Worm (Caenorhabditis elegans) whole organism, mixed stage, embryonic: ENCODE results near the gene F40G12.7.

Experiments used
- lin-32 ChIP-seq: fragments of 200-800 bp; sonication (Bioruptor generic); optimal IDR thresholded peaks from 2 replicates; lab custom pipeline; 2018; ENCODE audit warnings: mild to moderate bottlenecking, missing genetic modification characterization, missing compliant biosample characterization
- unc-62 ChIP-seq: fragments of 150-350 bp; optimal IDR thresholded peaks from 2 replicates; lab custom pipeline; 2014; ENCODE audit warnings: missing biosample characterization, missing genetic modification reagents, missing genetic modification characterization

DNA sequence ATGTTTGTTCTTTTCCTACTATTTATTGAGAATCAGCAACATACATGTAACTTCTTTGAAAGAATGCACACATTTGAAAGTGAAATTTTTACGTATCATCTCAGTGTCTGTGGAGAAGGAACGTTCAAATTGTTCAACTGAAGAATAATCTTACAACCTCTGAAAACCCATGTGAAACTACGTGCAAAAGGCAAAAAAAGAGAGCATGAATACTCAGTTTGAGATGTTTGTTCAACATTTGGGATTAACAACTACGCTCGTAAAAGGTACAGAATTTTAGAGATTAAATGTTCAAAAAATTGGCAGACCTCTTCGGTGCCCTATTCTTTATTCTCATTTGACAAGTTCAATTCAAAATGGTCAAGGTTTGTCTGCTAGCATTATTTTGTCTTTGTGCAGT, 22.3 kb upstream of the F40G12.7 start, which contains the start of gene K02E11.5:
- no peak for TF ChIP-seq unc-62 (GFP tag; lab: Kevin White, UChicago)
- no peak for TF ChIP-seq lin-32
